Fruit fly (Drosophila melanogaster) whole organism, embryonic: ENCODE data around the gene stet.
A peak's percentile ranks its signal among the peaks of the same experiment; 100 is the strongest.

Experiments
- Atf6 ChIP-seq: fragments of 200-800 bp; sonication (Bioruptor generic); IDR thresholded peaks from 2 replicates; pipeline ENCODE4 v1.3.6; 2022; ENCODE audit warnings: missing biosample characterization, missing genetic modification characterization
- Awh ChIP-seq: fragments of 200-800 bp; sonication (Bioruptor generic); IDR thresholded peaks from 2 replicates; pipeline ENCODE4, ENCODE4 v1.3.6; 2022; ENCODE audit warnings: missing biosample characterization, missing genetic modification characterization
- Bgb ChIP-seq: fragments of 200-800 bp; sonication (Bioruptor generic); IDR thresholded peaks from 2 replicates; pipeline ENCODE4 v1.3.6; 2022; ENCODE audit warnings: missing biosample characterization, missing genetic modification characterization; ENCODE audit not compliant: partially characterized antibody
- CG10267 ChIP-seq: fragments of 200-800 bp; sonication (Bioruptor generic); optimal IDR thresholded peaks from 2 replicates; lab custom pipeline; 2018; ENCODE audit warnings: missing biosample characterization, mild to moderate bottlenecking, missing genetic modification characterization, moderate library complexity
- CG12659 ChIP-seq: fragments of 200-800 bp; sonication (Bioruptor generic); optimal IDR thresholded peaks from 3 replicates; lab custom pipeline; 2017; ENCODE audit warnings: mild to moderate bottlenecking, missing biosample characterization, missing genetic modification reagents, missing genetic modification characterization
- CG13775 ChIP-seq: fragments of 200-800 bp; sonication (Bioruptor generic); optimal IDR thresholded peaks from 3 replicates; lab custom pipeline; 2017; ENCODE audit warnings: missing biosample characterization, mild to moderate bottlenecking, missing genetic modification characterization
- CG1529 ChIP-seq: fragments of 200-800 bp; sonication (Bioruptor generic); optimal IDR thresholded peaks from 3 replicates; lab custom pipeline; 2018; ENCODE audit warnings: missing biosample characterization, missing genetic modification characterization
- CG17829 ChIP-seq: fragments of 200-800 bp; optimal IDR thresholded peaks from 2 replicates; lab custom pipeline; 2019; ENCODE audit warnings: missing biosample characterization, mild to moderate bottlenecking, missing genetic modification characterization, moderate library complexity
- CG2712 ChIP-seq: fragments of 200-800 bp; optimal IDR thresholded peaks from 3 replicates; lab custom pipeline; 2019; ENCODE audit warnings: missing biosample characterization, mild to moderate bottlenecking, missing genetic modification characterization, moderate library complexity
- CG31365 ChIP-seq: fragments of 200-800 bp; sonication (Bioruptor generic); optimal IDR thresholded peaks from 2 replicates; lab custom pipeline; 2018; ENCODE audit warnings: missing biosample characterization, mild to moderate bottlenecking, missing genetic modification characterization
- CG33213 ChIP-seq: fragments of 200-800 bp; sonication (Bioruptor generic); optimal IDR thresholded peaks from 3 replicates; lab custom pipeline; 2016; ENCODE audit warnings: missing biosample characterization, missing genetic modification characterization
- CG4424 ChIP-seq: fragments of 200-800 bp; sonication (Bioruptor generic); optimal IDR thresholded peaks from 3 replicates; lab custom pipeline; 2016; ENCODE audit warnings: missing biosample characterization, missing genetic modification characterization
- CG8281 ChIP-seq: fragments of 200-800 bp; sonication (Bioruptor generic); optimal IDR thresholded peaks from 2 replicates; lab custom pipeline; 2018; ENCODE audit warnings: missing biosample characterization, mild to moderate bottlenecking, missing genetic modification characterization, moderate library complexity
- Dip2 ChIP-seq: fragments of 200-800 bp; sonication (Bioruptor generic); IDR thresholded peaks from 2 replicates; pipeline ENCODE4 v1.3.6; 2022; ENCODE audit warnings: missing biosample characterization, missing genetic modification characterization
- Dll ChIP-seq: fragments of 200-800 bp; sonication (Bioruptor generic); IDR thresholded peaks from 4 replicates; pipeline ENCODE4 v1.3.6; 2022; ENCODE audit warnings: missing biosample characterization, missing genetic modification characterization; ENCODE audit not compliant: partially characterized antibody
- Doc2 ChIP-seq: fragments of 200-800 bp; sonication (Bioruptor generic); IDR thresholded peaks from 2 replicates; pipeline ENCODE4 v1.3.6; 2022; ENCODE audit warnings: missing biosample characterization, missing genetic modification characterization
- Dp ChIP-seq: fragments of 200-800 bp; sonication (Bioruptor generic); optimal IDR thresholded peaks from 2 replicates; lab custom pipeline; 2018; ENCODE audit warnings: missing biosample characterization, mild to moderate bottlenecking, missing genetic modification characterization, moderate library complexity
- MBD-R2 ChIP-seq: fragments of 200-800 bp; sonication (Bioruptor generic); IDR thresholded peaks from 2 replicates; pipeline ENCODE4 v1.3.6; 2022; ENCODE audit warnings: missing biosample characterization, missing genetic modification characterization
- Med ChIP-seq: fragments of 200-800 bp; sonication (Bioruptor generic); peaks from one replicate; lab custom pipeline; 2016; ENCODE audit warnings: missing biosample characterization, missing genetic modification characterization, mild to moderate bottlenecking, inconsistent platforms, moderate library complexity
- Opbp ChIP-seq: fragments of 200-800 bp; sonication (Bioruptor generic); IDR thresholded peaks from 3 replicates; pipeline ENCODE4 v1.3.6; 2022; ENCODE audit warnings: missing biosample characterization, missing genetic modification characterization; ENCODE audit not compliant: partially characterized antibody
- Pdp1 ChIP-seq, 2 experiments: fragments of 200-800 bp; sonication (Bioruptor generic); optimal IDR thresholded peaks; 3 replicates each; lab custom pipeline; 2016; ENCODE audit warnings: missing biosample characterization in 2 of 2, missing genetic modification characterization in 2 of 2, mild to moderate bottlenecking in 1 of 2, moderate library complexity in 1 of 2
- Sin3A ChIP-seq: fragments of >200 bp; optimal IDR thresholded peaks from 2 replicates; lab custom pipeline; 2018
- Stat92E ChIP-seq, 3 experiments: fragments of >200 bp in 2 of 3; fragments of 200-800 bp in 1 of 3; sonication (Bioruptor generic) in 1 of 3; optimal IDR thresholded peaks; 2 replicates each; lab custom pipeline; 2017 to 2019; ENCODE audit warnings: missing biosample characterization in 3 of 3, missing genetic modification characterization in 3 of 3, mild to moderate bottlenecking in 1 of 3, moderate library complexity in 1 of 3
- YL-1 ChIP-seq: fragments of 200-800 bp; sonication (Bioruptor generic); optimal IDR thresholded peaks from 3 replicates; lab custom pipeline; 2017; ENCODE audit warnings: missing biosample characterization, mild to moderate bottlenecking, missing genetic modification characterization
- amos ChIP-seq: fragments of 200-800 bp; sonication (Bioruptor generic); IDR thresholded peaks from 2 replicates; pipeline ENCODE4 v1.3.6; 2022; ENCODE audit warnings: missing biosample characterization, missing genetic modification characterization; ENCODE audit not compliant: partially characterized antibody
- ash1 ChIP-seq: fragments of 200-800 bp; sonication (Bioruptor generic); optimal IDR thresholded peaks from 2 replicates; lab custom pipeline; 2018; ENCODE audit warnings: missing biosample characterization, mild to moderate bottlenecking, missing genetic modification characterization
- cad ChIP-seq: fragments of >200 bp; optimal IDR thresholded peaks from 2 replicates; lab custom pipeline; 2017; ENCODE audit warnings: missing biosample characterization, missing genetic modification characterization
- cg ChIP-seq: fragments of 200-800 bp; sonication (Bioruptor generic); optimal IDR thresholded peaks from 3 replicates; lab custom pipeline; 2019; ENCODE audit warnings: missing biosample characterization, mild to moderate bottlenecking, missing genetic modification characterization, moderate library complexity
- chinmo ChIP-seq: fragments of 200-800 bp; sonication (Bioruptor generic); IDR thresholded peaks from 4 replicates; pipeline ENCODE4 v1.3.6; 2022; ENCODE audit warnings: missing biosample characterization, missing genetic modification characterization; ENCODE audit not compliant: partially characterized antibody
- cwo ChIP-seq: fragments of 200-800 bp; sonication (Bioruptor generic); optimal IDR thresholded peaks from 3 replicates; lab custom pipeline; 2017; ENCODE audit warnings: missing biosample characterization, missing genetic modification characterization, mild to moderate bottlenecking, moderate library complexity, missing genetic modification reagents
- disco-r ChIP-seq: fragments of 200-800 bp; sonication (Bioruptor generic); optimal IDR thresholded peaks from 2 replicates; lab custom pipeline; 2016; ENCODE audit warnings: missing biosample characterization, missing genetic modification characterization
- fu2 ChIP-seq: fragments of 200-800 bp; sonication (Bioruptor generic); optimal IDR thresholded peaks from 2 replicates; lab custom pipeline; 2016; ENCODE audit warnings: missing biosample characterization, missing genetic modification characterization
- gsb-n ChIP-seq: fragments of 200-800 bp; sonication (Bioruptor generic); optimal IDR thresholded peaks from 3 replicates; lab custom pipeline; 2018; ENCODE audit warnings: missing biosample characterization, mild to moderate bottlenecking, missing genetic modification characterization
- gt ChIP-seq: fragments of 200-800 bp; sonication (Bioruptor generic); IDR thresholded peaks from 2 replicates; pipeline ENCODE4 v1.3.6; 2022; ENCODE audit warnings: missing biosample characterization, missing genetic modification characterization
- her ChIP-seq: fragments of 200-800 bp; sonication (Bioruptor generic); optimal IDR thresholded peaks from 2 replicates; lab custom pipeline; 2016; ENCODE audit warnings: missing biosample characterization, missing genetic modification characterization
- hkb ChIP-seq, 2 experiments: fragments of 200-800 bp in 1 of 2; fragments of >200 bp in 1 of 2; sonication (Bioruptor generic) in 1 of 2; IDR thresholded peaks in 1 of 2; optimal IDR thresholded peaks in 1 of 2; 2 replicates each; pipeline versions ENCODE4 v1.3.6 to Lab custom; 2017 to 2022; ENCODE audit warnings: missing biosample characterization in 1 of 2, missing genetic modification characterization in 1 of 2
- jing ChIP-seq: fragments of 200-800 bp; sonication (Bioruptor generic); optimal IDR thresholded peaks from 2 replicates; lab custom pipeline; 2018; ENCODE audit warnings: missing biosample characterization, mild to moderate bottlenecking, missing genetic modification characterization
- kah ChIP-seq: fragments of 200-800 bp; sonication (Bioruptor generic); optimal IDR thresholded peaks from 2 replicates; lab custom pipeline; 2018; ENCODE audit warnings: missing biosample characterization, mild to moderate bottlenecking, missing genetic modification characterization
- ken ChIP-seq: fragments of 200-800 bp; sonication (Bioruptor generic); IDR thresholded peaks from 3 replicates; pipeline ENCODE4 v1.3.6; 2022; ENCODE audit warnings: missing biosample characterization, missing genetic modification characterization
- lab ChIP-seq: fragments of 200-800 bp; sonication (Bioruptor generic); optimal IDR thresholded peaks from 3 replicates; lab custom pipeline; 2017; ENCODE audit warnings: missing biosample characterization, missing genetic modification characterization, mild to moderate bottlenecking, moderate library complexity, missing genetic modification reagents
- lilli ChIP-seq: fragments of 200-800 bp; sonication (Bioruptor generic); optimal IDR thresholded peaks from 3 replicates; lab custom pipeline; 2016; ENCODE audit warnings: missing biosample characterization, missing genetic modification characterization
- pnt ChIP-seq: fragments of 200-800 bp; sonication (Bioruptor generic); optimal IDR thresholded peaks from 3 replicates; lab custom pipeline; 2016; ENCODE audit warnings: missing biosample characterization, missing genetic modification characterization
- pzg ChIP-seq: fragments of 200-800 bp; sonication (Bioruptor generic); optimal IDR thresholded peaks from 3 replicates; lab custom pipeline; 2018; ENCODE audit warnings: missing biosample characterization, mild to moderate bottlenecking, missing genetic modification characterization, moderate library complexity
- sd ChIP-seq: fragments of 200-800 bp; sonication (Bioruptor generic); optimal IDR thresholded peaks from 3 replicates; lab custom pipeline; 2018; ENCODE audit warnings: missing biosample characterization, mild to moderate bottlenecking, missing genetic modification characterization, moderate library complexity
- sens ChIP-seq: fragments of 200-800 bp; sonication (Bioruptor generic); peaks from one replicate; lab custom pipeline; 2016; ENCODE audit warnings: missing biosample characterization, missing genetic modification characterization
- seq ChIP-seq: fragments of 200-800 bp; sonication (Bioruptor generic); IDR thresholded peaks from 2 replicates; pipeline ENCODE4 v1.3.6; 2022; ENCODE audit warnings: missing biosample characterization, missing genetic modification characterization
- tin ChIP-seq: fragments of 200-800 bp; sonication (Bioruptor generic); optimal IDR thresholded peaks from 3 replicates; lab custom pipeline; 2016; ENCODE audit warnings: missing biosample characterization, missing genetic modification characterization
- tio ChIP-seq: fragments of 200-800 bp; sonication (Bioruptor generic); optimal IDR thresholded peaks from 2 replicates; lab custom pipeline; 2017; ENCODE audit warnings: missing biosample characterization, missing genetic modification characterization, inconsistent platforms
- tup ChIP-seq: fragments of 200-800 bp; sonication (Bioruptor generic); optimal IDR thresholded peaks from 2 replicates; lab custom pipeline; 2016; ENCODE audit warnings: missing biosample characterization, mild to moderate bottlenecking, missing genetic modification characterization, moderate library complexity
- vfl ChIP-seq: fragments of 200-800 bp; sonication (Bioruptor generic); optimal IDR thresholded peaks from 2 replicates; lab custom pipeline; 2016; ENCODE audit warnings: missing biosample characterization, missing genetic modification characterization

stet gene

DNA sequence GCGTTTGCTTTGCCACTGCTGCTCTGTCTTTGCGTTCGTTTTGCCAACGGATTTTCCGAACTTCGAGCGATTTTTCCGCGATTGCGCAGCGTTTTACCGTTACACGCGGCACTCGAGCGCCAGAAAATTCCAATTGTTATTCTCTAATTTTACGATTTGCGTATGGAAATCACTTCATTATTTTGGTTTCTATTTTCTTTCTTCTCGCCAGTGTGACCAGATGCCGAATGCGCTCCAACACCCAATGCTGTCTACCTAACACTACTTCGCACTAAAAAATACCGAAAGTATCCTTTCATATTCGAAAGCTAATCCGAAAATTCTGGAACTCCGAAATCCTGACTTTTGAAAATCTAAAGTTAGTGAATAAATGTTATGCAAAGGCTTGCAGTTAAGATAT lies 7.1 kb upstream of the stet start, which contains the start of gene CG12084 (continued):
- TF ChIP-seq disco-r (GFP tag; lab: Kevin White, UChicago): no peak
- no peak for TF ChIP-seq tup (GFP tag; lab: Kevin White, UChicago)
- TF ChIP-seq vfl (GFP tag; lab: Kevin White, UChicago): peak; percentile 2
- peak; percentile 70 for TF ChIP-seq sens (GFP tag; lab: Kevin White, UChicago)
- TF ChIP-seq pnt (GFP tag; lab: Kevin White, UChicago): no peak
- TF ChIP-seq amos: 0 out of 2 replicates have a peak, but pooled peaks have one; percentile 19
- peak; percentile 26 for TF ChIP-seq Dp (GFP tag; lab: Kevin White, UChicago)
- TF ChIP-seq jing (GFP tag; lab: Kevin White, UChicago): no peak
- no peak for TF ChIP-seq Doc2 (GFP tag; lab: Robert Waterston, UW)
- no peak for TF ChIP-seq hkb (optimal IDR thresholded peaks at IDR 0.05; lab: Kevin White, UChicago)
- 0 out of 2 replicates have a peak, but pooled peaks have one; percentile 12 for TF ChIP-seq hkb (GFP tag; IDR thresholded peaks at IDR 0.05; lab: Robert Waterston, UW)
- no peak for TF ChIP-seq CG31365 (tag; lab: Kevin White, UChicago)
- no peak for TF ChIP-seq CG4424 (GFP tag; lab: Kevin White, UChicago)
- TF ChIP-seq CG10267 (tag; lab: Kevin White, UChicago): peak; percentile 64
- peak; percentile 86 for TF ChIP-seq YL-1 (GFP tag; lab: Kevin White, UChicago)
- no peak for TF ChIP-seq ken (GFP tag; lab: Robert Waterston, UW)
- TF ChIP-seq fu2 (GFP tag; lab: Kevin White, UChicago): no peak
- peak; percentile 27 for TF ChIP-seq cad
- peak; percentile 21 for TF ChIP-seq CG33213 (GFP tag; lab: Kevin White, UChicago)
- TF ChIP-seq CG12659: peak; percentile 42
- no peak for TF ChIP-seq CG2712 (tag; lab: Kevin White, UChicago)
- TF ChIP-seq pzg: peak; percentile 68
- no peak for TF ChIP-seq Dll (GFP tag; lab: Robert Waterston, UW)
- TF ChIP-seq Sin3A (lab: Kevin White, UChicago): peak; percentile 64
- peak; percentile 15 for TF ChIP-seq CG17829 (tag; lab: Kevin White, UChicago)
- no peak for TF ChIP-seq Atf6 (GFP tag; lab: Robert Waterston, UW)
- no peak for TF ChIP-seq tio (GFP tag; lab: Kevin White, UChicago)
- no peak for TF ChIP-seq kah (GFP tag; lab: Kevin White, UChicago)
- no peak for TF ChIP-seq CG8281
- no peak for TF ChIP-seq CG1529
- peak; percentile 33; the same call in 1 of the 2 replicates for TF ChIP-seq MBD-R2 (GFP tag; lab: Robert Waterston, UW)
- TF ChIP-seq lab (GFP tag; lab: Kevin White, UChicago): no peak
- peak in 1 of 2 experiments; percentile 29 for TF ChIP-seq Pdp1 (GFP tag; optimal IDR thresholded peaks at IDR 0.05; lab: Kevin White, UChicago)
- TF ChIP-seq her (GFP tag; lab: Kevin White, UChicago): peak; percentile 13
- TF ChIP-seq tin (GFP tag; lab: Kevin White, UChicago): no peak
- TF ChIP-seq, all 482 proteins: peak for 45

DNA sequence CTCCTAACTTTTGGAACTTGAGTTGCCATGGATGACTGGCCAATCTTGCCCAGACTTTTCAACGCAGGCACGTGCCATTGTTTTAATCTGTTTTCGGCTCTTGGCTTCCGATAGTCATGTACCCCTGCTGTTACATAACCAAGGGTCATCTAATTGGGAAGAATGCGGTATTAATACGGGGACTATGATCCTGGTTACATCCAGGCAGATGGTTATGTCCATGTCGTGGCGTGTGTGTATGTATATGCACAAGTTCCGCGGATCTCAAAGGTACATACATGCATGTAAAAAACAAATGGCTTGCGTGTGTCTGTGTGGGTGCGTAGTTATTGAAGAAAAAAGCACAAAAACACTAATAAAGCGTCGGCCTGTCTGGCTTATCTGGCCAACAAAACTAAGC lies 6.5 kb upstream of the stet start:
- TF ChIP-seq CG13775 (GFP tag; lab: Kevin White, UChicago): peak; percentile 11
- TF ChIP-seq Pdp1 (GFP tag; optimal IDR thresholded peaks at IDR 0.05; lab: Kevin White, UChicago): peak in 1 of 2 experiments; percentile 94
- TF ChIP-seq Opbp (GFP tag; lab: Robert Waterston, UW): no peak
- 0 out of 2 replicates have a peak, but pooled peaks have one; percentile 11 for TF ChIP-seq Bgb (GFP tag; lab: Robert Waterston, UW)
- TF ChIP-seq Awh: no peak
- no peak for TF ChIP-seq gt
- peak; percentile 42 for TF ChIP-seq cwo (GFP tag; lab: Kevin White, UChicago)
- TF ChIP-seq Stat92E (GFP tag; optimal IDR thresholded peaks at IDR 0.05; lab: Kevin White, UChicago): no peak
- 0 out of 4 replicates have a peak, but pooled peaks have one; percentile 50 for TF ChIP-seq chinmo (GFP tag; lab: Robert Waterston, UW)
- TF ChIP-seq gsb-n: no peak
- peak; percentile 80 for TF ChIP-seq Med (GFP tag; lab: Kevin White, UChicago)
- TF ChIP-seq Dip2 (GFP tag; lab: Robert Waterston, UW): no peak
- TF ChIP-seq cg: peak; percentile 75
- TF ChIP-seq lilli (GFP tag; lab: Kevin White, UChicago): no peak
- TF ChIP-seq seq (GFP tag; lab: Robert Waterston, UW): no peak
- TF ChIP-seq sd (tag; lab: Kevin White, UChicago): no peak
- TF ChIP-seq ash1 (GFP tag; lab: Kevin White, UChicago): no peak
